Worm (Caenorhabditis elegans) whole organism, L3 larva: ENCODE results near the gene srt-27.

Source experiments
- ZK546.5 ChIP-seq: sonication (generic microtip); optimal IDR thresholded peaks from 2 replicates; lab custom pipeline; 2017; ENCODE audit warnings: missing biosample characterization, missing genetic modification characterization
- aly-2 ChIP-seq: fragments of 150-350 bp; optimal IDR thresholded peaks from 2 replicates; lab custom pipeline; 2014; ENCODE audit warnings: missing biosample characterization, missing genetic modification characterization
- ama-1 ChIP-seq: fragments of 150-350 bp; optimal IDR thresholded peaks from 2 replicates; lab custom pipeline; 2018
- elt-2 ChIP-seq: sonication (generic microtip); optimal IDR thresholded peaks from 2 replicates; lab custom pipeline; 2016; ENCODE audit warnings: missing genetic modification reagents, mild to moderate bottlenecking, missing genetic modification characterization, missing compliant biosample characterization
- nhr-237 ChIP-seq: fragments of 150-350 bp; optimal IDR thresholded peaks from 2 replicates; lab custom pipeline; 2014; ENCODE audit warnings: missing biosample characterization, missing genetic modification characterization
- nhr-25 ChIP-seq: sonication (generic microtip); optimal IDR thresholded peaks from 2 replicates; lab custom pipeline; 2017; ENCODE audit warnings: missing biosample characterization, missing genetic modification characterization
- nhr-76 ChIP-seq: fragments of 150-350 bp; sonication (generic microtip); optimal IDR thresholded peaks from 5 replicates; lab custom pipeline; 2014; ENCODE audit warnings: missing biosample characterization, missing genetic modification characterization
- skn-1 ChIP-seq: fragments of 150-350 bp; optimal IDR thresholded peaks from 2 replicates; lab custom pipeline; 2014; ENCODE audit warnings: missing biosample characterization, missing genetic modification characterization
- snpc-4 ChIP-seq: fragments of 150-350 bp; optimal IDR thresholded peaks from 2 replicates; lab custom pipeline; 2014; ENCODE audit warnings: missing biosample characterization, missing genetic modification characterization
- unc-62 ChIP-seq: fragments of 150-350 bp; sonication (generic microtip); optimal IDR thresholded peaks from 4 replicates; lab custom pipeline; 2014; ENCODE audit warnings: missing biosample characterization, missing genetic modification reagents, missing genetic modification characterization

DNA sequence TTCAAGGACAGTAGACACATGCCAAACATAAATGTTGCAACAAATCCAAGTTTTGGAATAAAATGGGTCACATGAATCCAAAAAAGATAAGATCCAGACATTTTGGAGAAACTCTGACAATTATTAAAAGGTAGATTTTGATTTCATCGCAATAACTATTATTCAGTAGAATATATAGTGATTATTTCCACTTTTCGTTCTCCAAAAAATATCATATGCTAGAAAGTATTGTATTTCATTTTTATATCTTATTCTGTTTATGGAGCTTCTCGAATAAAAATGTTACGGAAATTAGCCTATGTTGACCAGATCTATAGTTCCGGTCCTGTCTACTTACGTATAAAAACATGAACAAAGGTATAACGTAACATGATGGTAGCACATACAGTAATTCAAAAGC lies 6.4 kb upstream of the srt-27 start, which contains the start of gene str-13:
- TF ChIP-seq unc-62 (GFP tag; lab: Kevin White, UChicago) (no peak), nhr-76 (no peak), skn-1 (tag; lab: Kevin White, UChicago) (no peak), elt-2 (no peak), ZK546.5 (no peak), snpc-4 (tag; lab: Kevin White, UChicago) (no peak), nhr-25 (no peak), nhr-237 (no peak), ama-1 (lab: Kevin White, UChicago) (no peak), aly-2 (tag; lab: Kevin White, UChicago) (no peak)
